Worm (Caenorhabditis elegans): ENCODE data around the gene ZC204.14.

DNA sequence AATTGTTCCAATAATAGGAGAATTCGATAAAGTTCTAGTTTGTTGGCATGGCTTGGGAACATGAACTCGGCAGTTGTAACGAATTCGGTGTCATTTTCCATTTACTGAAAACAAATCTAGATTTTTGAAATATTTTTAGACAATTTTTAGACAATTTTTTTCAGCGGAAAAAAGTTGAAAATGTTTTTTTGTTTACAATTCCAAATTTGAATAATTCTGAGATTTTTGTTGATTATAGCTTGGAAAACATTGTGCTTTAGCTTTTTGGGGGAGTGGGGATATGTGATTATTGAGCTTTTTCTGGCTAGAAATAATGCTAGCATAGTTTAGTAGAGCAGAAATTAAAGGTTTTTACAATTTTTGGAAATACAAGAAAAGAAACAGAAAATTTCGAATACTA, 6.2 kb upstream of the ZC204.14 start, which contains the start of gene srw-97:
- TF ChIP-seq mml-1 (tag; optimal IDR thresholded peaks at IDR 0.05) (no peak), ama-1 (optimal IDR thresholded peaks at IDR 0.05) (no peak), aly-2 (tag; optimal IDR thresholded peaks at IDR 0.05) (no peak), fos-1 (tag; optimal IDR thresholded peaks at IDR 0.05) (no peak), eor-1 (tag; optimal IDR thresholded peaks at IDR 0.05) (no peak), fkh-10 (GFP tag; optimal IDR thresholded peaks at IDR 0.05) (no peak), lin-39 (tag; optimal IDR thresholded peaks at IDR 0.05) (no peak), nhr-76 (tag; optimal IDR thresholded peaks at IDR 0.05) (no peak), egl-27 (tag; optimal IDR thresholded peaks at IDR 0.05) (no peak), jun-1 (tag; optimal IDR thresholded peaks at IDR 0.05) (no peak), ceh-16 (tag; optimal IDR thresholded peaks at IDR 0.05) (no peak), nhr-12 (tag; optimal IDR thresholded peaks at IDR 0.05) (no peak)
